Worm (Caenorhabditis elegans) whole organism, mixed stage, embryonic: ENCODE results near the gene famh-136.

Experiments
- ceh-43 ChIP-seq: fragments of 200-800 bp; sonication (Bioruptor generic); optimal IDR thresholded peaks from 2 replicates; lab custom pipeline; 2018; ENCODE audit warnings: mild to moderate bottlenecking, missing genetic modification characterization, moderate library complexity, missing compliant biosample characterization
- ces-1 ChIP-seq: fragments of 150-350 bp; optimal IDR thresholded peaks from 2 replicates; lab custom pipeline; 2014; ENCODE audit warnings: missing biosample characterization, missing genetic modification reagents, missing genetic modification characterization
- nhr-28 ChIP-seq: fragments of 150-350 bp; optimal IDR thresholded peaks from 2 replicates; lab custom pipeline; 2014; ENCODE audit warnings: missing biosample characterization, missing genetic modification characterization

ce11 chrIII:8926512-8926911 is 39.0 kb downstream of the famh-136 start:
- TF ChIP-seq nhr-28 (tag; lab: Kevin White, UChicago) (no peak), ces-1 (GFP tag; lab: Kevin White, UChicago) (no peak), ceh-43 (GFP tag; lab: Kevin White, UChicago) (no peak)
